Worm (Caenorhabditis elegans) whole organism, early embryonic: Measurements from ENCODE around the gene M70.2.

Experiments used
- ceh-36 ChIP-seq: sonication (generic microtip); optimal IDR thresholded peaks from 2 replicates; lab custom pipeline; 2016; ENCODE audit warnings: missing genetic modification characterization, inconsistent platforms, missing compliant biosample characterization
- ets-7 ChIP-seq: sonication (generic microtip); optimal IDR thresholded peaks from 2 replicates; lab custom pipeline; 2016; ENCODE audit warnings: missing genotype, missing genetic modification characterization, missing compliant biosample characterization
- tbx-11 ChIP-seq: fragments of 200-800 bp; sonication (Bioruptor generic); IDR thresholded peaks from 2 replicates; pipeline ENCODE4 v1.3.6; 2022; ENCODE audit warnings: missing genetic modification characterization, missing compliant biosample characterization

- TF ChIP-seq ceh-36 (tag; lab: Kevin White, UChicago) (no peak), tbx-11 (no peak), ets-7 (tag; lab: Kevin White, UChicago) (no peak)
Observed at ce11 chrIV:2221350-2221749, 21.5 kb upstream of the M70.2 start.
